Fruit fly (Drosophila melanogaster) whole organism, pupa: ENCODE data around the gene AMPKalpha.

Experiments
- CG12605 ChIP-seq: fragments of 200-800 bp; sonication (Bioruptor generic); IDR thresholded peaks from 2 replicates; pipeline ENCODE4 v1.3.6; 2022; ENCODE audit warnings: missing biosample characterization, missing genetic modification characterization
- CG4496 ChIP-seq: fragments of 200-800 bp; sonication (Bioruptor generic); IDR thresholded peaks from 3 replicates; pipeline ENCODE4 v1.3.6; 2022; ENCODE audit warnings: missing biosample characterization, missing genetic modification characterization
- CG9948 ChIP-seq: fragments of 200-800 bp; sonication (Bioruptor generic); optimal IDR thresholded peaks from 2 replicates; lab custom pipeline; 2018; ENCODE audit warnings: missing biosample characterization, mild to moderate bottlenecking, missing genetic modification characterization, moderate library complexity

DNA sequence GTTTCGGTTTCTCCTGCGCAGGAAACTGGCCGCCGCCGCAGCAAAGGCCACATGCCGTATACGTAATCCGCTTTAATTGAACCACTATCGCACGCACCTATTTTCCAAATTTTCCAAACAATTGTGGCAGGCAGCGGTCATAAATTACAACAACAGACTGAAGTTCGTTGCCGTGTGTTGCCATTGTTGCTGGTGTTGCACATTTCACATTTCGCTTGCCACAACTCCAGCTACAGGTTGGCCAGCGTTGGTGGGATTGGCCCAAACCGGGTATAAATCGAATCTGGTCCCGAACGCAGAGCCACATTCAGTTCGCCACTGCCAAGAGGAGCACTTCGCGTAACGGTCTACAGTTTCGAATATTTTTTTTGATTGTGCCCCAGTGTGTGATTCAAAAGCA, 6.4 kb upstream of the AMPKalpha start, which contains the start of gene CG14770:
- TF ChIP-seq CG9948 (tag; lab: Kevin White, UChicago) = no peak
- no peak for TF ChIP-seq CG4496 (GFP tag; lab: Robert Waterston, UW)
- no peak for TF ChIP-seq CG12605
